Worm (Caenorhabditis elegans): ENCODE results near the gene fipr-29.
A peak's percentile ranks its signal among the peaks of the same experiment; 100 is the strongest.

Gene fipr-29

DNA sequence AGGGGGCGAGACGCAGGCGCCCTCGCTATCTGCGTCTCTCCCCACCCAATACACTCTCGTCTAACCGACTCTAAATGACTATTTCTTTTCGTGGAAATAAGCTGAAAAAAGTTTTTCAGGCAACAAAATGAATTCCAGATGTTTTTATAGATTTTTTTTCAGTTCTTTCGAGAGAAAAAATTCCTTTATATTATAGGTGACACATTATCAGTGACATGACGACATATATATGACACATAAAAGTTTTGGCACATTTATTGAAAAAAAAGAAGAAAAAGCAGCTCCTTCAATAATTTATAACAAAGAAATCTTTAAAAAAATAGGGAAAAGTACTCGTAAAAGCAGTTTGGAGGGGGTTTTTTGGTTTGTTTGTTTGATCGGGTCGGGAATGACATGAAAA, at the start of gene fipr-29:
Gene fipr-29, minus strand, starts transcription at position 101 of the 400 bp plus-strand sequence.
- TF ChIP-seq dsc-1 (tag; optimal IDR thresholded peaks at IDR 0.05) (no peak), efl-1 (optimal IDR thresholded peaks at IDR 0.05) (no peak), efl-1 (GFP tag; optimal IDR thresholded peaks at IDR 0.05 in 1 of 2) (peak in 1 of 2 experiments; percentile 19), sup-37 (GFP tag; optimal IDR thresholded peaks at IDR 0.05) (no peak), tbx-2 (tag; optimal IDR thresholded peaks at IDR 0.05) (no peak)

- TF ChIP-seq fkh-10 (GFP tag; optimal IDR thresholded peaks at IDR 0.05) (no peak), ceh-90 (tag; optimal IDR thresholded peaks at IDR 0.05) (no peak), skn-1 (tag; optimal IDR thresholded peaks at IDR 0.05) (no peak), nhr-12 (tag; optimal IDR thresholded peaks at IDR 0.05) (no peak), pag-3 (tag; optimal IDR thresholded peaks at IDR 0.05; ENCODE audit: borderline replicate concordance, insufficient read depth) (no peak), fos-1 (tag; optimal IDR thresholded peaks at IDR 0.05) (no peak), C34B4.2 (tag; optimal IDR thresholded peaks at IDR 0.05) (no peak)
Observed at ce11 chrIII:3109564-3109963, 49.4 kb upstream of the fipr-29 start.

- TF ChIP-seq lin-13 (GFP tag; optimal IDR thresholded peaks at IDR 0.05) (no peak), swsn-7 (tag; optimal IDR thresholded peaks at IDR 0.05) (no peak), lin-14 (GFP tag; optimal IDR thresholded peaks at IDR 0.05) (no peak), dpl-1 (GFP tag; optimal IDR thresholded peaks at IDR 0.05) (no peak), ces-1 (GFP tag; optimal IDR thresholded peaks at IDR 0.05) (no peak)
Observed at ce11 chrIII:3108804-3109203, 48.6 kb upstream of the fipr-29 start.

ce11 chrIII:3107530-3107929, 47.4 kb upstream of the fipr-29 start:
- peak; percentile 6 for TF ChIP-seq nhr-85 (tag)
- TF ChIP-seq swsn-7 (tag; optimal IDR thresholded peaks at IDR 0.05), result no peak
- TF ChIP-seq Y116A8C.19 (tag; optimal IDR thresholded peaks at IDR 0.05; ENCODE audit: borderline replicate concordance), result no peak
- TF ChIP-seq lin-13 (GFP tag; optimal IDR thresholded peaks at IDR 0.05), result no peak

DNA sequence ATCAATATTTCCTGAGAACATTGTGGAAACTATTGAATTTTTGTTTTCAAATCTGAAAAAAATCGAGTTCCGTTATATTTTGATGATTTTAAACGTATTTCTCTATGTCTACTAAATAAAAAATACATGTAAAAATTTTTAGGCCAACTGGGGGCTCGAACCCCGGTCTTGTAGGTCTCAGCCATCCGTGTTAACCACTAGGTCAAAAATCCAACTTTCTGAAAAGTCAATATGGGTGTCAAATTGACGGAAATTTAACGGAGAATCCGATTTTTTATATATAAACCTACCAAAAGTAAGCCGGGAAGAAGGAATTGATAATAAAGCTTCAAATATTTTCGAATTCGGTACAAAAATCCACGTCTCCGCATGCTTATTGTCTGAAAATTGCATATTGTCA, 46.1 kb upstream of the fipr-29 start:
- no peak for TF ChIP-seq dpl-1 (GFP tag; optimal IDR thresholded peaks at IDR 0.05)
- peak; percentile 2 for TF ChIP-seq nhr-85 (tag)

DNA sequence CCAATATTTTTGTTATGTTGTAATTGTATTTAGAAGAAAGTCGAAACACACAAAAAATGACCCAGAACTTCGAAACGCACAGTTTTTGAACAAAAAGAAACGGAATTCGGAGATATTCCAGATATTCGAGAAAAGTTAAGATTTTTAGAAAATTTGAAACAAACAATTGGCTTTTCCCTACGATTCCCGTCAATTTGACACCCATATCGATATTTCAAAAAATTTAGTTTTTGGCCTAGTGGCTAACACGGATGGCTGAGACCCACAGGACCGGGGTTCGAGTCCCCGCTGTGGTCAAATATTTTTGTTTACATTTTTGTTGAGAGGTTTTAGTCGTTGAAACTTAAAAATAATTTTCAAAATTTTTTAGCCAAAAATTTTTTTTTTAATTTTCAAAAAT, 45.0 kb upstream of the fipr-29 start:
- TF ChIP-seq lin-14 (GFP tag; optimal IDR thresholded peaks at IDR 0.05) (no peak), fkh-10 (GFP tag; optimal IDR thresholded peaks at IDR 0.05) (no peak), nhr-76 (tag; optimal IDR thresholded peaks at IDR 0.05) (no peak), nhr-84 (tag; optimal IDR thresholded peaks at IDR 0.05) (no peak), elt-3 (tag; optimal IDR thresholded peaks at IDR 0.05) (no peak), efl-1 (optimal IDR thresholded peaks at IDR 0.05) (no peak), efl-1 (GFP tag; optimal IDR thresholded peaks at IDR 0.05 in 1 of 2) (peak in 1 of 2 experiments; percentile 81)

DNA sequence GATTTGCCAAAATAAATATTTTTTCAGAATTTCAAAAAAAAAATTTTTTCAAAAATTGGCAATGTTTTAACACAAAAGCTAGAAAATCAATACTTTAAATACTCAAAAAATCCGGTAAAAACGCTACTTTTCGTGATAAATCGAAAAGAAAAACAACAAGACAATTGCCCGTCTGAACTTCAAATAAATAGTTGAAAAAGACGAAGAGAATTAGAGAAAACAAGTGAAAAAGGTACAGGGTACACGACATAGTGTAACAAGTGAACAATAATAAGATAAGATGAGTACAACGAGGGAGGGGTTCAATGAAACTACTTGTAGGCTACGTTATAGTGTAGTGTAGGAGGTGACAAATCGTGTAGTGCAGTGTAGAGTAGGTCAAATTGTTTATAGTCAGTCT, 44.4 kb upstream of the fipr-29 start:
- TF ChIP-seq C16A3.4 (tag; optimal IDR thresholded peaks at IDR 0.05), result no peak
- TF ChIP-seq egl-13 (tag; optimal IDR thresholded peaks at IDR 0.05), result no peak
- no peak for TF ChIP-seq nhr-76 (tag; optimal IDR thresholded peaks at IDR 0.05)
- TF ChIP-seq fkh-4 (tag; optimal IDR thresholded peaks at IDR 0.05; ENCODE audit: borderline replicate concordance), result no peak
- TF ChIP-seq lin-15B (tag; optimal IDR thresholded peaks at IDR 0.05), result no peak
- peak; percentile 5 for TF ChIP-seq snu-23 (GFP tag; optimal IDR thresholded peaks at IDR 0.05)
- TF ChIP-seq ama-1 (optimal IDR thresholded peaks at IDR 0.05), result no peak
- no peak for TF ChIP-seq fos-1 (tag; optimal IDR thresholded peaks at IDR 0.05)
- TF ChIP-seq C34B4.2 (tag; optimal IDR thresholded peaks at IDR 0.05), result no peak
- no peak for TF ChIP-seq skn-1 (tag; optimal IDR thresholded peaks at IDR 0.05)
- TF ChIP-seq ztf-11 (tag; optimal IDR thresholded peaks at IDR 0.05), result no peak
- no peak for TF ChIP-seq alr-1 (tag; optimal IDR thresholded peaks at IDR 0.05; ENCODE audit: borderline replicate concordance)
- TF ChIP-seq lir-3 (tag; optimal IDR thresholded peaks at IDR 0.05; ENCODE audit: poor library complexity), result no peak
- no peak for TF ChIP-seq hpl-2 (GFP tag; optimal IDR thresholded peaks at IDR 0.05)
- no peak for TF ChIP-seq xbp-1 (tag; optimal IDR thresholded peaks at IDR 0.05)
- no peak for TF ChIP-seq nhr-77 (tag; optimal IDR thresholded peaks at IDR 0.05)
- TF ChIP-seq unc-62 (GFP tag; optimal IDR thresholded peaks at IDR 0.05), result no peak
- TF ChIP-seq nhr-71 (tag; optimal IDR thresholded peaks at IDR 0.05), result no peak
- no peak for TF ChIP-seq vab-15 (tag; optimal IDR thresholded peaks at IDR 0.05)
- no peak for TF ChIP-seq isw-1 (GFP tag; IDR thresholded peaks at IDR 0.05)
- no peak for TF ChIP-seq zip-4 (GFP tag; optimal IDR thresholded peaks at IDR 0.05)
- no peak for TF ChIP-seq ceh-90 (tag; optimal IDR thresholded peaks at IDR 0.05)
- TF ChIP-seq ceh-8 (GFP tag; optimal IDR thresholded peaks at IDR 0.05), result no peak
- TF ChIP-seq tbx-2 (tag; optimal IDR thresholded peaks at IDR 0.05), result no peak
- TF ChIP-seq Y116A8C.19 (tag; optimal IDR thresholded peaks at IDR 0.05; ENCODE audit: borderline replicate concordance), result no peak
